Worm (Caenorhabditis elegans): Measurements from ENCODE around the gene glt-3.

The glt-3 gene

DNA sequence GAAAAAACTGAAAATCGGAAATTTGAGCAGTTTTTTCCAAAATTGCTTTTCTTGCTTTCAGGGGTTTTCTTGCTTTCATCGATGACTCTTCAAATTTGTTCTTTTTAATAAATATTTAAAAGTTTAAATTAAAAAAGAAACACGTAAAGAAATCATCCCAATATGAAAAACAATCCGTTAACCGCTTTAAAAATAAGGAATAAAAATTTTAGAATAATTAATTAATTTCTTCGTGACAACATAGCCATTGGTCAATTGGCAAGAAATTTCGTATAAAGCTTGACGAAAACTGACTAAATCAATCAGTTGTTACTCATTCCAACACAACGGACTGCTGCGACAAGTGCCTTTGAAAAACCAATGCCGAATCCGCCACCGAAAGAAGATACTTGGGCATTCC is 17.5 kb upstream of the glt-3 start, which contains the start of gene nsph-3.2:
Gene nsph-3.2, plus strand, starts transcription at position 301 of the 400 bp plus-strand sequence.
- TF ChIP-seq dpl-1 (GFP tag; optimal IDR thresholded peaks at IDR 0.05): no peak

DNA sequence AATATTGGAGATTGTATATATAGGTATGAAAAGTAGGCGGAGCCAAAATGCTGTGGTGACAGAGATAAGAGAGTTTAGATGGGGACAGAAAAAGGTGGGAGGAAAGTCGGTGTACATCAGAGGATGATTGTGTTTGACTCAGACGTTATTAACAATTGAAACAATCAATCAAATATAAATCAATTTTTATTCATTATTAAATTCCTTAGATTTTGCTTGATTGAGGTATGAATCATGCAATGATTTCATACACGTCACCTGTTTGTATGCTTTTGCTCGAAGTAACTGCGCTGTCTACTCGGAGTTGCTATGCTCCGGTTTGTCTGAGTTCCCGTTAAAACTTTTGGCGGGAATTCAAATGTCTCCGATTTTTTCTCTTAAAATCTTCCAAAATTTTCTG is 14.9 kb upstream of the glt-3 start, which contains the start of gene C04G2.10:
Gene C04G2.10, plus strand, starts transcription at position 301 of the 400 bp plus-strand sequence.
- no peak for TF ChIP-seq unc-98 (GFP tag; IDR thresholded peaks at IDR 0.05)
- no peak for TF ChIP-seq nhr-47 (tag; optimal IDR thresholded peaks at IDR 0.05)
- TF ChIP-seq swsn-7 (tag; optimal IDR thresholded peaks at IDR 0.05): no peak
- no peak for TF ChIP-seq ces-1 (GFP tag; optimal IDR thresholded peaks at IDR 0.05)
- no peak for TF ChIP-seq hpl-2 (GFP tag; optimal IDR thresholded peaks at IDR 0.05)
- no peak for TF ChIP-seq mef-2 (tag; optimal IDR thresholded peaks at IDR 0.05)
- TF ChIP-seq egl-27 (tag; optimal IDR thresholded peaks at IDR 0.05): no peak
- no peak for TF ChIP-seq ama-1 (optimal IDR thresholded peaks at IDR 0.05)
- no peak for TF ChIP-seq aha-1 (tag; optimal IDR thresholded peaks at IDR 0.05)
- TF ChIP-seq nhr-19 (GFP tag; conservative IDR thresholded peaks at IDR 0.05): no peak
- no peak for TF ChIP-seq elt-2 (tag; optimal IDR thresholded peaks at IDR 0.05)
- no peak for TF ChIP-seq lin-14 (GFP tag; optimal IDR thresholded peaks at IDR 0.05)
- TF ChIP-seq sptf-1 (tag; optimal IDR thresholded peaks at IDR 0.05): no peak
- no peak for TF ChIP-seq hlh-17 (GFP tag; optimal IDR thresholded peaks at IDR 0.05; ENCODE audit: borderline replicate concordance)
- TF ChIP-seq ceh-88 (GFP tag; IDR thresholded peaks at IDR 0.05): no peak
- no peak for TF ChIP-seq elt-3 (tag; optimal IDR thresholded peaks at IDR 0.05)

DNA sequence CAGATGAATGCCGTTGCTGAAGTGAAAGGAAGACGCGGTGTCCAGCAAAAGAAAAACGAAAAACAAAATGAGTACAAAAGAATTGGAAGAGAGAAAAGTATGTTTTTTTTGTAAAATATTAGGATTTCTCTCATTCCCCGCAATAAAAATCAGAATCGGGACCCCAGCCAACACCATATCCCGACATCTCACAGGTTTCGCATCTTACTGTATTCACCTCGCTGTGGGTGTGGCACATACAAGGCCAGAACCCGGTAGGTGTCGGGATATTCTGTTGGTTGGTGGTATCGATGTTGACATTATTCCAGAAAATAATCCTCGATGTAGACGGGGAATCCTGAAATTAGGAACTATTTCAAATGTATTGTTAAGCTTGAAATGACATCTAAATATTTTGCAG is 13.3 kb upstream of the glt-3 start:
- TF ChIP-seq lsy-2 (tag; optimal IDR thresholded peaks at IDR 0.05): no peak
- no peak for TF ChIP-seq blmp-1 (tag; optimal IDR thresholded peaks at IDR 0.05)
- no peak for TF ChIP-seq tbx-2 (tag; optimal IDR thresholded peaks at IDR 0.05)
- TF ChIP-seq mdl-1 (tag; optimal IDR thresholded peaks at IDR 0.05): no peak
- no peak for TF ChIP-seq nhr-71 (tag; optimal IDR thresholded peaks at IDR 0.05)
- no peak for TF ChIP-seq snpc-4 (tag; optimal IDR thresholded peaks at IDR 0.05)
- no peak for TF ChIP-seq unc-130 (tag; optimal IDR thresholded peaks at IDR 0.05)
- TF ChIP-seq pqm-1 (tag; optimal IDR thresholded peaks at IDR 0.05): no peak
- TF ChIP-seq nhr-20 (tag; optimal IDR thresholded peaks at IDR 0.05): no peak
- TF ChIP-seq hpl-2 (GFP tag; optimal IDR thresholded peaks at IDR 0.05): no peak
- no peak for TF ChIP-seq nhr-77 (tag; optimal IDR thresholded peaks at IDR 0.05)

- no peak for TF ChIP-seq hpl-2 (GFP tag; optimal IDR thresholded peaks at IDR 0.05)
- no peak for TF ChIP-seq nhr-11 (tag; optimal IDR thresholded peaks at IDR 0.05)
- TF ChIP-seq sox-4 (tag; optimal IDR thresholded peaks at IDR 0.05): no peak
- TF ChIP-seq fkh-8 (tag; optimal IDR thresholded peaks at IDR 0.05): no peak
- TF ChIP-seq nhr-28 (tag; optimal IDR thresholded peaks at IDR 0.05): no peak
- no peak for TF ChIP-seq ama-1 (optimal IDR thresholded peaks at IDR 0.05)
- no peak for TF ChIP-seq aly-2 (tag; optimal IDR thresholded peaks at IDR 0.05)
- no peak for TF ChIP-seq nhr-84 (tag; optimal IDR thresholded peaks at IDR 0.05)
- TF ChIP-seq F16B12.6 (tag; optimal IDR thresholded peaks at IDR 0.05): no peak
- no peak for TF ChIP-seq nhr-71 (tag; optimal IDR thresholded peaks at IDR 0.05)
These were observed 7.9 kb upstream of the glt-3 start, which contains the start of gene irld-21 for ce11 chrIV:10122205-10122604. Gene irld-21 (minus strand): TSS chrIV:10122305.

DNA sequence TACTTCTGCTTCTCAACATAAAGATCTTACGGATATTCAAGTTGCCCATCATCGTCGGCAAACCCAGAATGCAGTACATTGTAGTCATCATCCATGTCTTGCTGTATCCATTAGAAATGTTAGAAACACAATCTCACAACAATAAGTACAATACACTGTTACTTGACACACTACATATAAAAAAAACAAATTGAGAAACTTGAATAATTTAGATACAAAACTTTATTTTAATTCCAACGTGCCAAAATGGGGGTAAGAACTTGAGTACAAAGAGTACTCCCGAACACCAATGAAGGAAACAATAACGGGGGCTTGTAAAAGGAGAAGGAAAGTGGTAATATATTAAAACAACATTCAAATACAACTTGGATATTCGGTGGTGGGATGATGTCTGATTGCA is 3.5 kb upstream of the glt-3 start, which contains the start of gene ctf-18:
Gene ctf-18, minus strand, starts transcription at position 101 of the 400 bp plus-strand sequence.
- no peak for TF ChIP-seq blmp-1 (tag; optimal IDR thresholded peaks at IDR 0.05)
- no peak for TF ChIP-seq mdl-1 (tag; optimal IDR thresholded peaks at IDR 0.05)
- TF ChIP-seq C34B4.2 (tag; optimal IDR thresholded peaks at IDR 0.05): no peak
- TF ChIP-seq unc-130 (tag; optimal IDR thresholded peaks at IDR 0.05): no peak
- no peak for TF ChIP-seq xbp-1 (tag; optimal IDR thresholded peaks at IDR 0.05)
- TF ChIP-seq efl-3 (GFP tag; optimal IDR thresholded peaks at IDR 0.05): no peak
- no peak for TF ChIP-seq pag-3 (tag; optimal IDR thresholded peaks at IDR 0.05; ENCODE audit: borderline replicate concordance, insufficient read depth)
- no peak for TF ChIP-seq ces-1 (GFP tag; optimal IDR thresholded peaks at IDR 0.05)
- TF ChIP-seq mef-2 (tag; optimal IDR thresholded peaks at IDR 0.05): no peak
- no peak for TF ChIP-seq ets-5 (GFP tag; IDR thresholded peaks at IDR 0.05)
- no peak for TF ChIP-seq egl-13 (tag; optimal IDR thresholded peaks at IDR 0.05)
- TF ChIP-seq sup-37 (GFP tag; optimal IDR thresholded peaks at IDR 0.05): no peak
